Worm (Caenorhabditis elegans): ENCODE results near the gene ZK816.1.

Gene ZK816.1

ce11 chrX:3408717-3409303 lies 57.3 kb downstream of the ZK816.1 start:
- TF ChIP-seq snpc-4 (tag; optimal IDR thresholded peaks at IDR 0.05) (no peak), blmp-1 (tag; optimal IDR thresholded peaks at IDR 0.05) (no peak), ham-2 (GFP tag; optimal IDR thresholded peaks at IDR 0.05) (no peak), mab-5 (tag; optimal IDR thresholded peaks at IDR 0.05) (no peak), nhr-237 (tag; optimal IDR thresholded peaks at IDR 0.05) (no peak), unc-120 (tag; optimal IDR thresholded peaks at IDR 0.05; ENCODE audit: poor library complexity, severe bottlenecking) (no peak), sem-2 (GFP tag; optimal IDR thresholded peaks at IDR 0.05) (no peak), unc-39 (tag; optimal IDR thresholded peaks at IDR 0.05) (no peak)

All from whole organism, mixed stage, embryonic.